Fruit fly (Drosophila melanogaster): ENCODE results near the gene CG31446.

DNA sequence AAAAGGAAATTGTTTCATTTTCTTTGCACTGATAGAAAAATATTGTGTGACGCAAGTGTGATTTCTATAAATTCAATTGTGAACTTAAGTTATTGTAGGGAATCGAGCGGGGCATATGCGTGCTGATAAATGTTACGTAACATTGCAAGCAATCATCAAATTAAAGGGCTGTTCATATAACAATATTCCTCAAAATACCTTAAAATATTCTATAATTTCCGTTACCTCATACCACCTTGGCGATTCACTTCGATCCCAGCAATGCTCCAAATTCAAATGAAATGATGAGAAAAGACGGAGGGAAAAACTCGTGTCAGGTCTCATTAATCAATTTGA lies 15.8 kb upstream of the CG31446 start:
- TF ChIP-seq CG8301 (tag; optimal IDR thresholded peaks at IDR 0.05) (no peak), D1 (tag; optimal IDR thresholded peaks at IDR 0.05) (no peak), EcR (GFP tag; optimal IDR thresholded peaks at IDR 0.05) (no peak), CG9948 (tag; optimal IDR thresholded peaks at IDR 0.05) (no peak), fd96Ca (GFP tag; IDR thresholded peaks at IDR 0.05) (no peak), CG10348 (GFP tag; IDR thresholded peaks at IDR 0.05) (no peak)

All from whole organism, pupa.